Fruit fly (Drosophila melanogaster) whole organism, embryonic: Measurements from ENCODE around the gene CG31743.

Source experiments
- B-H2 ChIP-seq: fragments of 200-800 bp; sonication (Bioruptor generic); optimal IDR thresholded peaks from 2 replicates; lab custom pipeline; 2018; ENCODE audit warnings: missing biosample characterization, mild to moderate bottlenecking, missing genetic modification characterization
- Blimp-1 ChIP-seq: fragments of 200-800 bp; sonication (Bioruptor generic); optimal IDR thresholded peaks from 3 replicates; lab custom pipeline; 2018; ENCODE audit warnings: missing biosample characterization, missing genetic modification characterization, mild to moderate bottlenecking, moderate library complexity, missing genetic modification reagents
- BtbVII ChIP-seq: fragments of 200-800 bp; sonication (Bioruptor generic); optimal IDR thresholded peaks from 3 replicates; lab custom pipeline; 2017; ENCODE audit warnings: missing biosample characterization, mild to moderate bottlenecking, missing genetic modification characterization
- CG10565 ChIP-seq: fragments of 200-800 bp; sonication (Bioruptor generic); optimal IDR thresholded peaks from 3 replicates; lab custom pipeline; 2016; ENCODE audit warnings: missing biosample characterization, mild to moderate bottlenecking, missing genetic modification characterization
- CG11723 ChIP-seq: fragments of 200-800 bp; sonication (Bioruptor generic); optimal IDR thresholded peaks from 2 replicates; lab custom pipeline; 2017; ENCODE audit warnings: missing biosample characterization, mild to moderate bottlenecking, missing genetic modification characterization
- CG13894 ChIP-seq: fragments of 200-800 bp; sonication (Bioruptor generic); optimal IDR thresholded peaks from 3 replicates; lab custom pipeline; 2018; ENCODE audit warnings: missing biosample characterization, mild to moderate bottlenecking, missing genetic modification characterization, moderate library complexity
- CG15601 ChIP-seq: fragments of 200-800 bp; sonication (Bioruptor generic); optimal IDR thresholded peaks from 3 replicates; lab custom pipeline; 2019; ENCODE audit warnings: missing biosample characterization, mild to moderate bottlenecking, missing genetic modification characterization, moderate library complexity
- CG16779 ChIP-seq: fragments of 200-800 bp; sonication (Bioruptor generic); IDR thresholded peaks from 2 replicates; pipeline ENCODE4 v1.3.6; 2022; ENCODE audit warnings: missing biosample characterization, missing genetic modification characterization
- CG17612 ChIP-seq: fragments of 200-800 bp; sonication (Bioruptor generic); IDR thresholded peaks from 2 replicates; pipeline ENCODE4 v1.3.6; 2022; ENCODE audit warnings: missing biosample characterization, missing genetic modification characterization
- CG1832 ChIP-seq: fragments of 200-800 bp; sonication (Bioruptor generic); optimal IDR thresholded peaks from 2 replicates; lab custom pipeline; 2017; ENCODE audit warnings: missing biosample characterization, mild to moderate bottlenecking, missing genetic modification characterization, inconsistent platforms
- CG30020 ChIP-seq: fragments of 200-800 bp; optimal IDR thresholded peaks from 2 replicates; lab custom pipeline; 2019; ENCODE audit warnings: missing biosample characterization, mild to moderate bottlenecking, missing genetic modification characterization, moderate library complexity
- CG32772 ChIP-seq: fragments of 200-800 bp; sonication (Bioruptor generic); IDR thresholded peaks from 2 replicates; pipeline ENCODE4 v1.3.6; 2022; ENCODE audit warnings: missing biosample characterization, missing genetic modification characterization
- CG34376 ChIP-seq: fragments of 200-800 bp; sonication (Bioruptor generic); optimal IDR thresholded peaks from 2 replicates; lab custom pipeline; 2018; ENCODE audit warnings: missing biosample characterization, mild to moderate bottlenecking, missing genetic modification characterization
- CG4282 ChIP-seq: fragments of 200-800 bp; sonication (Bioruptor generic); optimal IDR thresholded peaks from 2 replicates; lab custom pipeline; 2016; ENCODE audit warnings: missing biosample characterization, missing genetic modification characterization
- CG4360 ChIP-seq: fragments of 200-800 bp; sonication (Bioruptor generic); IDR thresholded peaks from 2 replicates; pipeline ENCODE4 v1.3.6; 2022; ENCODE audit warnings: missing biosample characterization, missing genetic modification characterization
- CG4404 ChIP-seq: fragments of 200-800 bp; sonication (Bioruptor generic); IDR thresholded peaks from 2 replicates; pipeline ENCODE4 v1.3.6; 2022; ENCODE audit warnings: missing biosample characterization, missing genetic modification characterization
- CG4820 ChIP-seq: fragments of 200-800 bp; sonication (Bioruptor generic); optimal IDR thresholded peaks from 3 replicates; lab custom pipeline; 2016; ENCODE audit warnings: missing biosample characterization, missing genetic modification characterization
- CG7271 ChIP-seq: fragments of 200-800 bp; sonication (Bioruptor generic); optimal IDR thresholded peaks from 2 replicates; lab custom pipeline; 2018; ENCODE audit warnings: missing biosample characterization, mild to moderate bottlenecking, missing genetic modification characterization, moderate library complexity
- CG7372 ChIP-seq: fragments of 200-800 bp; sonication (Bioruptor generic); IDR thresholded peaks from 2 replicates; pipeline ENCODE4 v1.3.6; 2022; ENCODE audit warnings: missing biosample characterization, missing genetic modification characterization
- CG7928 ChIP-seq: fragments of 200-800 bp; sonication (Bioruptor generic); optimal IDR thresholded peaks from 2 replicates; lab custom pipeline; 2017; ENCODE audit warnings: missing biosample characterization, mild to moderate bottlenecking, missing genetic modification characterization
- D19B ChIP-seq: fragments of 200-800 bp; sonication (Bioruptor generic); optimal IDR thresholded peaks from 2 replicates; lab custom pipeline; 2017; ENCODE audit warnings: missing biosample characterization, mild to moderate bottlenecking, missing genetic modification characterization
- Dbx ChIP-seq: fragments of 200-800 bp; sonication (Bioruptor generic); IDR thresholded peaks from 3 replicates; pipeline ENCODE4 v1.3.6; 2022; ENCODE audit warnings: missing biosample characterization, missing genetic modification characterization
- Dfd ChIP-seq, 2 experiments: fragments of >200 bp; optimal IDR thresholded peaks; 2 replicates each; lab custom pipeline; 2017; ENCODE audit warnings: missing biosample characterization in 2 of 2, missing genetic modification characterization in 2 of 2
- Dip2 ChIP-seq: fragments of 200-800 bp; sonication (Bioruptor generic); IDR thresholded peaks from 2 replicates; pipeline ENCODE4 v1.3.6; 2022; ENCODE audit warnings: missing biosample characterization, missing genetic modification characterization
- Doc3 ChIP-seq: fragments of 200-800 bp; sonication (Bioruptor generic); IDR thresholded peaks from 3 replicates; pipeline ENCODE4 v1.3.6; 2022; ENCODE audit warnings: missing biosample characterization, missing genetic modification characterization; ENCODE audit not compliant: partially characterized antibody
- Fer2 ChIP-seq: fragments of 200-800 bp; sonication (Bioruptor generic); optimal IDR thresholded peaks from 2 replicates; lab custom pipeline; 2018; ENCODE audit warnings: missing biosample characterization, mild to moderate bottlenecking, missing genetic modification characterization, moderate library complexity
- Hmx ChIP-seq: fragments of 200-800 bp; sonication (Bioruptor generic); optimal IDR thresholded peaks from 2 replicates; lab custom pipeline; 2016; ENCODE audit warnings: missing biosample characterization, missing genetic modification characterization
- MBD-R2 ChIP-seq: fragments of 200-800 bp; sonication (Bioruptor generic); IDR thresholded peaks from 2 replicates; pipeline ENCODE4 v1.3.6; 2022; ENCODE audit warnings: missing biosample characterization, missing genetic modification characterization
- MTF-1 ChIP-seq: fragments of 200-800 bp; sonication (Bioruptor generic); optimal IDR thresholded peaks from 2 replicates; lab custom pipeline; 2018; ENCODE audit warnings: missing biosample characterization, mild to moderate bottlenecking, missing genetic modification characterization, borderline replicate concordance
- PHDP ChIP-seq: fragments of 200-800 bp; sonication (Bioruptor generic); optimal IDR thresholded peaks from 3 replicates; lab custom pipeline; 2018; ENCODE audit warnings: missing biosample characterization, mild to moderate bottlenecking, missing genetic modification characterization, moderate library complexity
- Ssrp ChIP-seq: fragments of 200-800 bp; sonication (Bioruptor generic); optimal IDR thresholded peaks from 2 replicates; lab custom pipeline; 2018; ENCODE audit warnings: missing biosample characterization, mild to moderate bottlenecking, missing genetic modification characterization, moderate library complexity
- aop ChIP-seq: fragments of 200-800 bp; sonication (Bioruptor generic); IDR thresholded peaks from 2 replicates; pipeline ENCODE4 v1.3.6; 2022; ENCODE audit warnings: missing biosample characterization, missing genetic modification characterization
- bcd ChIP-seq: fragments of 200-800 bp; sonication (Bioruptor generic); optimal IDR thresholded peaks from 2 replicates; lab custom pipeline; 2017; ENCODE audit warnings: missing biosample characterization, mild to moderate bottlenecking, missing genetic modification characterization
- cato ChIP-seq: fragments of 200-800 bp; sonication (Bioruptor generic); optimal IDR thresholded peaks from 2 replicates; lab custom pipeline; 2016; ENCODE audit warnings: missing biosample characterization, missing genetic modification characterization, borderline replicate concordance
- dimm ChIP-seq: fragments of 200-800 bp; sonication (Bioruptor generic); IDR thresholded peaks from 2 replicates; pipeline ENCODE4 v1.3.6; 2022; ENCODE audit warnings: missing biosample characterization, missing genetic modification characterization
- gcm ChIP-seq: fragments of 200-800 bp; sonication (Bioruptor generic); optimal IDR thresholded peaks from 2 replicates; lab custom pipeline; 2019; ENCODE audit warnings: missing biosample characterization, mild to moderate bottlenecking, missing genetic modification characterization, moderate library complexity
- gro ChIP-seq: fragments of 200-800 bp; sonication (Bioruptor generic); optimal IDR thresholded peaks from 2 replicates; lab custom pipeline; 2016; ENCODE audit warnings: missing biosample characterization, missing genetic modification characterization
- hbn ChIP-seq: fragments of 200-800 bp; sonication (Bioruptor generic); IDR thresholded peaks from 2 replicates; pipeline ENCODE4 v1.3.6; 2022; ENCODE audit warnings: missing biosample characterization, missing genetic modification characterization; ENCODE audit not compliant: partially characterized antibody
- ind ChIP-seq: fragments of 200-800 bp; sonication (Bioruptor generic); optimal IDR thresholded peaks from 3 replicates; lab custom pipeline; 2016; ENCODE audit warnings: missing biosample characterization, missing genetic modification characterization
- lola ChIP-seq, 3 experiments: fragments of >200 bp in 2 of 3; fragments of 200-800 bp in 1 of 3; sonication (Bioruptor generic) in 1 of 3; optimal IDR thresholded peaks; 2 replicates each; lab custom pipeline; 2017 to 2019; ENCODE audit warnings: missing biosample characterization in 3 of 3, missing genetic modification characterization in 3 of 3, mild to moderate bottlenecking in 1 of 3, moderate library complexity in 1 of 3
- mld ChIP-seq: fragments of 200-800 bp; sonication (Bioruptor generic); IDR thresholded peaks from 3 replicates; pipeline ENCODE4 v1.3.6; 2022; ENCODE audit warnings: missing biosample characterization, missing genetic modification characterization; ENCODE audit not compliant: partially characterized antibody
- scrt ChIP-seq: fragments of 200-800 bp; sonication (Bioruptor generic); optimal IDR thresholded peaks from 2 replicates; lab custom pipeline; 2018; ENCODE audit warnings: missing biosample characterization, mild to moderate bottlenecking, missing genetic modification characterization, moderate library complexity
- sd ChIP-seq: fragments of 200-800 bp; sonication (Bioruptor generic); optimal IDR thresholded peaks from 3 replicates; lab custom pipeline; 2018; ENCODE audit warnings: missing biosample characterization, mild to moderate bottlenecking, missing genetic modification characterization, moderate library complexity
- slou ChIP-seq: fragments of 200-800 bp; sonication (Bioruptor generic); optimal IDR thresholded peaks from 3 replicates; lab custom pipeline; 2016; ENCODE audit warnings: missing biosample characterization, missing genetic modification characterization
- sqz ChIP-seq: fragments of 200-800 bp; sonication (Bioruptor generic); optimal IDR thresholded peaks from 3 replicates; lab custom pipeline; 2018; ENCODE audit warnings: missing biosample characterization, mild to moderate bottlenecking, missing genetic modification characterization
- ssp ChIP-seq: fragments of 200-800 bp; sonication (Bioruptor generic); IDR thresholded peaks from 2 replicates; pipeline ENCODE4 v1.3.6; 2022; ENCODE audit warnings: missing biosample characterization, missing genetic modification characterization
- tap ChIP-seq: fragments of 200-800 bp; optimal IDR thresholded peaks from 3 replicates; lab custom pipeline; 2019; ENCODE audit warnings: missing biosample characterization, mild to moderate bottlenecking, missing genetic modification characterization, moderate library complexity
- twi ChIP-seq: fragments of 200-800 bp; optimal IDR thresholded peaks from 2 replicates; lab custom pipeline; 2019; ENCODE audit warnings: missing biosample characterization, mild to moderate bottlenecking, missing genetic modification characterization, moderate library complexity
- tx ChIP-seq: fragments of 200-800 bp; sonication (Bioruptor generic); optimal IDR thresholded peaks from 2 replicates; lab custom pipeline; 2016; ENCODE audit warnings: missing biosample characterization, missing genetic modification characterization
- vfl ChIP-seq: fragments of 200-800 bp; sonication (Bioruptor generic); optimal IDR thresholded peaks from 2 replicates; lab custom pipeline; 2016; ENCODE audit warnings: missing biosample characterization, missing genetic modification characterization
- wor ChIP-seq: fragments of 200-800 bp; sonication (Bioruptor generic); IDR thresholded peaks from 2 replicates; pipeline ENCODE4 v1.3.6; 2022; ENCODE audit warnings: missing biosample characterization, missing genetic modification characterization
- zfh1 ChIP-seq: fragments of 200-800 bp; sonication (Bioruptor generic); IDR thresholded peaks from 3 replicates; pipeline ENCODE4 v1.3.6; 2022; ENCODE audit warnings: missing biosample characterization, missing genetic modification characterization

The CG31743 gene

DNA sequence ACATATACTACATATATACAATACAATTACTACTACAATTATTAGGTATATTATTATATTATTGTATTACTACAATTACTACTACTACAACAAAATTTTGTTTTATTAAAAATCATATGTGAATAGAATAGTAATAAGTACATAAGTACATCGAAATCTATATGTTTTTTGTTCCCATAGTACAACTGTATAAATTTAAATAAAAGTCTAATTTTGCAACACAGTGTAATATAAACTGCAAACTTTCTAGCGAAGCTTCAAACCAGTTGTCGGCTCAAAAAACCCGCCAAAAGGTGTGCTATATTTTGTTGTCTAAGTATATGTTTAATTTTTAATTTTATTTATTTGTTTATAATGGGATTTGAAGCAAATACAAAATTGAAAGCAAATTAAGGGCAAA, 19.8 kb upstream of the CG31743 start (continued):
- TF ChIP-seq Doc3 (GFP tag; lab: Robert Waterston, UW) (no peak), MBD-R2 (no peak), BtbVII (GFP tag; lab: Kevin White, UChicago) (no peak), CG10565 (GFP tag; lab: Kevin White, UChicago) (no peak), tap (tag; lab: Kevin White, UChicago) (peak; percentile 25), MTF-1 (GFP tag; lab: Kevin White, UChicago) (no peak), hbn (no peak), cato (no peak), Hmx (GFP tag; lab: Kevin White, UChicago) (no peak), CG32772 (GFP tag; lab: Robert Waterston, UW) (no peak), Dbx (GFP tag; lab: Robert Waterston, UW) (no peak), CG7928 (GFP tag; lab: Kevin White, UChicago) (no peak), sqz (GFP tag; lab: Kevin White, UChicago) (no peak), B-H2 (GFP tag; lab: Kevin White, UChicago) (no peak), bcd (GFP tag; lab: Kevin White, UChicago) (no peak), ssp (GFP tag; lab: Robert Waterston, UW) (no peak), slou (no peak), scrt (no peak), gcm (GFP tag; lab: Kevin White, UChicago) (peak; percentile 17), Dip2 (no peak), vfl (no peak), Dfd (GFP tag; optimal IDR thresholded peaks at IDR 0.05; lab: Kevin White, UChicago) (no peak), PHDP (tag; lab: Kevin White, UChicago) (peak; percentile 41), CG4360 (GFP tag; lab: Robert Waterston, UW) (no peak), CG1832 (GFP tag; lab: Kevin White, UChicago) (no peak), zfh1 (GFP tag; lab: Robert Waterston, UW) (no peak), CG4404 (GFP tag; lab: Robert Waterston, UW) (no peak), CG17612 (GFP tag; lab: Robert Waterston, UW) (no peak), gro (GFP tag; lab: Kevin White, UChicago) (no peak), CG13894 (tag; lab: Kevin White, UChicago) (no peak), CG15601 (tag; lab: Kevin White, UChicago) (peak; percentile 18), Ssrp (peak; percentile 18), dimm (no peak), Fer2 (tag; lab: Kevin White, UChicago) (no peak), mld (GFP tag; lab: Robert Waterston, UW) (no peak), lola (GFP tag; optimal IDR thresholded peaks at IDR 0.05; lab: Kevin White, UChicago) (peak in 1 of 3 experiments; percentile 37), tx (GFP tag; lab: Kevin White, UChicago) (no peak), sd (tag; lab: Kevin White, UChicago) (no peak), twi (tag; lab: Kevin White, UChicago) (no peak), Blimp-1 (GFP tag; lab: Kevin White, UChicago) (peak; percentile 30), CG30020 (tag; lab: Kevin White, UChicago) (no peak), wor (GFP tag; lab: Robert Waterston, UW) (no peak), CG4282 (GFP tag; lab: Kevin White, UChicago) (no peak), aop (no peak), CG16779 (no peak), D19B (no peak), CG4820 (GFP tag; lab: Kevin White, UChicago) (no peak), CG7372 (GFP tag; lab: Robert Waterston, UW) (no peak), ind (GFP tag; lab: Kevin White, UChicago) (no peak), CG11723 (GFP tag; lab: Kevin White, UChicago) (no peak), CG7271 (tag; lab: Kevin White, UChicago) (no peak), CG34376 (no peak)
